Fruit fly (Drosophila melanogaster) whole organism, wandering third instar larva: ENCODE data around the gene CheB93b.

Experiments used
- CrebA ChIP-seq: fragments of 200-800 bp; sonication (Bioruptor generic); optimal IDR thresholded peaks from 2 replicates; lab custom pipeline; 2016; ENCODE audit warnings: missing biosample characterization, mild to moderate bottlenecking, missing genetic modification characterization, borderline replicate concordance
- Dfd ChIP-seq: fragments of >200 bp; optimal IDR thresholded peaks from 2 replicates; lab custom pipeline; 2017; ENCODE audit warnings: missing biosample characterization, missing genetic modification characterization
- Dif ChIP-seq: fragments of 200-275, 200-300 bp; sonication (Bioruptor generic); optimal IDR thresholded peaks from 2 replicates; lab custom pipeline; 2018; ENCODE audit warnings: missing biosample characterization, missing genetic modification characterization; ENCODE audit not compliant: partially characterized antibody
- GATAd ChIP-seq: sonication (Bioruptor generic); optimal IDR thresholded peaks from 2 replicates; lab custom pipeline; 2016; ENCODE audit warnings: missing biosample characterization, missing genetic modification characterization
- HLH106 ChIP-seq: fragments of 200-800 bp; optimal IDR thresholded peaks from 3 replicates; lab custom pipeline; 2019; ENCODE audit warnings: missing biosample characterization, mild to moderate bottlenecking, missing genetic modification characterization, moderate library complexity
- Hnf4 ChIP-seq: fragments of 200-800 bp; sonication (Bioruptor generic); optimal IDR thresholded peaks from 2 replicates; lab custom pipeline; 2016; ENCODE audit warnings: missing biosample characterization, mild to moderate bottlenecking, missing genetic modification characterization
- Hr78 ChIP-seq: fragments of >200 bp; optimal IDR thresholded peaks from 2 replicates; lab custom pipeline; 2017; ENCODE audit warnings: missing biosample characterization, missing genetic modification characterization
- Jra ChIP-seq: sonication (Bioruptor generic); optimal IDR thresholded peaks from 2 replicates; lab custom pipeline; 2016; ENCODE audit warnings: missing biosample characterization, missing genetic modification characterization
- Mio ChIP-seq: sonication (Bioruptor generic); optimal IDR thresholded peaks from 2 replicates; lab custom pipeline; 2016; ENCODE audit warnings: missing biosample characterization, missing genetic modification characterization
- Myc ChIP-seq: fragments of >200 bp; optimal IDR thresholded peaks from 2 replicates; lab custom pipeline; 2017
- OdsH ChIP-seq: fragments of 200-800 bp; sonication (Bioruptor generic); optimal IDR thresholded peaks from 2 replicates; lab custom pipeline; 2016; ENCODE audit warnings: missing biosample characterization, mild to moderate bottlenecking, missing genetic modification characterization
- Rel ChIP-seq, 2 experiments: fragments of 200-800 bp; sonication (Bioruptor generic) in 1 of 2; optimal IDR thresholded peaks; 2 replicates in 1 of 2; 3 replicates in 1 of 2; lab custom pipeline; 2016 to 2019; ENCODE audit warnings: mild to moderate bottlenecking in 2 of 2, missing biosample characterization in 2 of 2, missing genetic modification characterization in 2 of 2, moderate library complexity in 1 of 2
- Sp1 ChIP-seq: fragments of 200-800 bp; sonication (Bioruptor generic); optimal IDR thresholded peaks from 3 replicates; lab custom pipeline; 2019; ENCODE audit warnings: missing biosample characterization, mild to moderate bottlenecking, missing genetic modification characterization, moderate library complexity
- Vsx2 ChIP-seq: fragments of 200-300, 225-300 bp; sonication (Bioruptor generic); optimal IDR thresholded peaks from 2 replicates; lab custom pipeline; 2018; ENCODE audit warnings: missing biosample characterization, missing genetic modification characterization; ENCODE audit not compliant: partially characterized antibody
- br ChIP-seq: fragments of 200-800 bp; sonication (Bioruptor generic); optimal IDR thresholded peaks from 2 replicates; lab custom pipeline; 2016; ENCODE audit warnings: missing biosample characterization, missing genetic modification characterization
- brk ChIP-seq: fragments of 200-800 bp; sonication (Bioruptor generic); optimal IDR thresholded peaks from 2 replicates; lab custom pipeline; 2016; ENCODE audit warnings: missing biosample characterization, mild to moderate bottlenecking, missing genetic modification characterization
- dl ChIP-seq, 2 experiments: fragments of 175-275, 200-275 bp in 1 of 2; fragments of 200-275 bp in 1 of 2; sonication (Bioruptor generic); optimal IDR thresholded peaks; lab custom pipeline; 2018; ENCODE audit warnings: mild to moderate bottlenecking in 2 of 2, missing biosample characterization in 2 of 2, missing genetic modification characterization in 2 of 2, moderate library complexity in 2 of 2; ENCODE audit not compliant: partially characterized antibody in 2 of 2, insufficient read depth in 1 of 2
- dmrt93B ChIP-seq: fragments of 200-800 bp; sonication (Bioruptor generic); optimal IDR thresholded peaks from 2 replicates; lab custom pipeline; 2018; ENCODE audit warnings: missing biosample characterization, mild to moderate bottlenecking, missing genetic modification characterization
- dsf ChIP-seq: sonication (Bioruptor generic); optimal IDR thresholded peaks from 2 replicates; lab custom pipeline; 2016; ENCODE audit warnings: missing biosample characterization, missing genetic modification characterization, borderline replicate concordance
- foxo ChIP-seq, 2 experiments: fragments of 200-800 bp; sonication (Bioruptor generic); optimal IDR thresholded peaks; 2 replicates in 1 of 2; 3 replicates in 1 of 2; lab custom pipeline; 2016 to 2017; ENCODE audit warnings: missing biosample characterization in 2 of 2, missing genetic modification characterization in 2 of 2
- fru ChIP-seq: fragments of 200-800 bp; sonication (Bioruptor generic); optimal IDR thresholded peaks from 3 replicates; lab custom pipeline; 2016; ENCODE audit warnings: missing biosample characterization, mild to moderate bottlenecking, missing genetic modification characterization
- h ChIP-seq: fragments of 200-800 bp; sonication (Bioruptor generic); optimal IDR thresholded peaks from 3 replicates; lab custom pipeline; 2016; ENCODE audit warnings: missing biosample characterization, mild to moderate bottlenecking, missing genetic modification characterization
- jim ChIP-seq: fragments of 175-275, 200-325 bp; sonication (Bioruptor generic); optimal IDR thresholded peaks from 2 replicates; lab custom pipeline; 2016; ENCODE audit warnings: missing biosample characterization, mild to moderate bottlenecking, missing genetic modification characterization
- lola ChIP-seq: fragments of >200 bp; optimal IDR thresholded peaks from 2 replicates; lab custom pipeline; 2017; ENCODE audit warnings: missing biosample characterization, missing genetic modification characterization
- pan ChIP-seq: fragments of >200 bp; optimal IDR thresholded peaks from 2 replicates; lab custom pipeline; 2017
- psq ChIP-seq: fragments of 200-800 bp; sonication (Bioruptor generic); optimal IDR thresholded peaks from 3 replicates; lab custom pipeline; 2017; ENCODE audit warnings: missing biosample characterization, mild to moderate bottlenecking, missing genetic modification characterization, moderate library complexity
- rgr ChIP-seq: fragments of 200-800 bp; sonication (Bioruptor generic); optimal IDR thresholded peaks from 3 replicates; lab custom pipeline; 2016; ENCODE audit warnings: missing biosample characterization, mild to moderate bottlenecking, missing genetic modification characterization
- sv ChIP-seq: fragments of 200-800 bp; sonication (Bioruptor generic); optimal IDR thresholded peaks from 3 replicates; lab custom pipeline; 2016; ENCODE audit warnings: missing biosample characterization, missing genetic modification characterization
- tai ChIP-seq: sonication (Bioruptor generic); optimal IDR thresholded peaks from 2 replicates; lab custom pipeline; 2016; ENCODE audit warnings: missing biosample characterization, missing genetic modification characterization
- woc ChIP-seq: sonication (Bioruptor generic); optimal IDR thresholded peaks from 2 replicates; lab custom pipeline; 2016; ENCODE audit warnings: missing biosample characterization, mild to moderate bottlenecking, missing genetic modification characterization

CheB93b gene

DNA sequence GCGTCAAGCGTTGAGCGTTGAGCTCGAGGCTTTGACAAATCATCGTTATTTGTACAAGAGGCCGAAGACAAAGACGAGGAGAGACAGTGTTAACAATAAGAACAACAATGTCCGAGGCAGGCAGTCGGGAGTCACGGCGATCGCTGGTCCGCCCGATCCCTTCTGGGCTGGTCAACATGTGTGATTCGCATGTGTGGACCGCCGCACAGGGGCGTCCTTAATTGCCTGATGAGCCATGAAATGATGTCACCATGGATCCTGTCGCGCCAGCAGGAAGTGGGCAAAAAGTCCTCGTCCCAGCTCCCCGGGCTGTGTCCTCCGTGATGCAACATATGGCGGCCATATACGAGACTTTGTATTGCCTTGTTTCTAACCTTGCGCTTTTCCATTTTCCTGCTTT lies 29.0 kb upstream of the CheB93b start:
- TF ChIP-seq dl (GFP tag; optimal IDR thresholded peaks at IDR 0.05; lab: Kevin White, UChicago; ENCODE audit: insufficient read depth in 1 of 2, partially characterized antibody in 2 of 2) (no peak), brk (GFP tag; lab: Kevin White, UChicago) (no peak), CrebA (GFP tag; lab: Kevin White, UChicago) (no peak), lola (GFP tag; lab: Kevin White, UChicago) (no peak), psq (GFP tag; lab: Kevin White, UChicago) (no peak), dmrt93B (GFP tag; lab: Kevin White, UChicago) (no peak)

DNA sequence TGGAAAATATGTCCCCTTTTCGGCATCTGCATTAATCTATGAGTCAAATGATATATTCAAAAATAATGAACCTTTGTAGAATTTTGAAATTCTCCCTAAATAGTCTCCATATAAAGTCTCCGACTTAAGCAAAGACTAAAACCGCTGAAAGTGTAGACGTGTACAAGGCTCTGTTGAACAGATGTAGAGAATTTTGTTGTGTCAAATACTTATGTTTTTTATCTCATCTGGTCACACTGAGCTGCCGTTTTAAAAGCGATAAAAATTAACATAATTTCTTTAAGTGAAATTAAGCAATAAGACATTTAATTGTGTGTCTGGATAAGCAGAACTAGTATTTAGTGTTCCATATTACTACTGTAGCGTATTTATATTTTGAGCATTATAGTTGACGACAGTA lies 22.8 kb upstream of the CheB93b start:
- TF ChIP-seq GATAd (GFP tag; lab: Kevin White, UChicago): no peak
- TF ChIP-seq sv (GFP tag; lab: Kevin White, UChicago): no peak
- TF ChIP-seq Sp1 (GFP tag; lab: Kevin White, UChicago): no peak
- no peak for TF ChIP-seq woc
- TF ChIP-seq Hr78 (GFP tag; lab: Kevin White, UChicago): no peak
- TF ChIP-seq jim (GFP tag; lab: Kevin White, UChicago): no peak
- no peak for TF ChIP-seq Dfd
- TF ChIP-seq Myc (lab: Kevin White, UChicago): peak; percentile 44

DNA sequence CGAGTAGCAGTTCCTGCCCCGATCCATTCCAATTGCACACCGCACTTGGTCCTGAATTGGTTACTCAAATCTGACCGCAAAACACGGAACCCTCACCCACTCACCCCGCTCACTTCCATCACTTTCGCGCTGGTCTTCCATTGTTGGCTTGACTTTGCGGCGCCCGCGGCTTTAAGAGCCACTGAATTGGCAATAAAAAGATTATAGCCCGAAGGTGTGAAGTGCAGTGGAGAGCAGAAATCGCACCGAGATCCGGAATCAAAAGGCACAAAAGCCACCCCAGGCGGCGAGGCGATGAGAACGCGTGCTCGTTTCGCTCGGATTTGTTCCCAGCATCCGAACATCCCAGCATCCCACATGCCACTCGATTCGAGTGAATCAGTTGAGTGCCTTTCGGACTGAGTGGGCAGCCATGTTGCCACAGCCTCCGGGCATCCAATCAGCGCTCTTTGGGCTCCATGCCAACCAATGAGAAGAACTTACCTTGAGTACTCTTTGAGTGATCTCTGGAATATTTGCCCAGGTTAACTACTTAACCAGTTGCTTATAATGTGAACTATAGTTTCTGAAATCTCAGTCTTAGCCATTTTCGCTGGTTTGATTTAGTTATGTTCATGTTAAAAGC lies 21.5 kb upstream of the CheB93b start:
- TF ChIP-seq HLH106 (no peak), Hr78 (GFP tag; lab: Kevin White, UChicago) (no peak), h (no peak), lola (GFP tag; lab: Kevin White, UChicago) (no peak), foxo (GFP tag; optimal IDR thresholded peaks at IDR 0.05; lab: Kevin White, UChicago) (no peak), GATAd (GFP tag; lab: Kevin White, UChicago) (no peak), fru (GFP tag; lab: Kevin White, UChicago) (no peak), rgr (no peak), pan (lab: Kevin White, UChicago) (no peak), Mio (no peak), Dif (no peak)

DNA sequence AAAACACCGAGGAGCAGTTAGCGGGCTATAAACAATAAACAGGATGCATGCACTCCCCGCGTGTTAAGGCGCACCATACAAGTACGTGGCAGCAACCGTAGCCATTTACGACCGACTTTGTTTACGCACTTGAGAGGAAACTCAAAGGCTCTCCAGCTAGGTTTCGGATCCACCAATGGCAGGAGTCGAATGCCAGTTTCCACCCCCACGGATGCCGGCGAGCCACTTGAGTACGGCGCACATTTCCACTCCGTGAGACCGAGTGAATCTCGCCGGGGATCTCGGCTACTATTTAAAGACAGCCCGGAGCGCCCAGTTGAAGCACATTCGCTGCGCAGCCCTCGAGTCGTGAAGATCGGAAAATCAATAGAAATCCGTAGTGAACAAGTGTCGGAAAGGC lies 20.4 kb upstream of the CheB93b start, which contains the start of gene bap:
bap (plus strand) TSS at position 317 of the 400 bp plus-strand sequence.
- TF ChIP-seq OdsH (no peak), Rel (GFP tag; optimal IDR thresholded peaks at IDR 0.05; lab: Kevin White, UChicago) (no peak), Rel (tag; optimal IDR thresholded peaks at IDR 0.05; lab: Kevin White, UChicago) (no peak), psq (GFP tag; lab: Kevin White, UChicago) (no peak), fru (GFP tag; lab: Kevin White, UChicago) (no peak), brk (GFP tag; lab: Kevin White, UChicago) (no peak), Vsx2 (no peak), dl (GFP tag; optimal IDR thresholded peaks at IDR 0.05; lab: Kevin White, UChicago; ENCODE audit: insufficient read depth in 1 of 2, partially characterized antibody in 2 of 2) (no peak), Sp1 (GFP tag; lab: Kevin White, UChicago) (no peak), tai (GFP tag; lab: Kevin White, UChicago) (no peak), sv (GFP tag; lab: Kevin White, UChicago) (no peak), Hnf4 (GFP tag; lab: Kevin White, UChicago) (no peak), br (GFP tag; lab: Kevin White, UChicago) (no peak), h (no peak)

DNA sequence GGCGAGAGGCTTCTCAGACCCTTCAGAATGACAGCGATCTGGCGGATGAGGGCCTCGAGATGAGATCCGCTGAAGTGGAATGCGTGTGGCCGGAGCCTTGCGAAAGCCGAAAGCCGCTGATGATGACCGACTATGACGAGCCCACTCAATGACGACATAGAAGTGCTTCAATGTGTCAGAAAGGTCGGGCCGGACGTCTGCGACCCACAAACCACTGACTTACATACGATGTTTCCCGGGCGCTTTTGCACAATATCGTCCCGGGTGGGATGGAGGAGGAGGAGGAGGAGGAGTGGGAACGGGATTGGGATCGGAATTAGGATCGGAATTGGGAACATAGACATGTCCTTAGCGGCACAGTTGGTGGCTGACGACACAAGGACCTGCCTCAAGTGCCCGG lies 18.0 kb upstream of the CheB93b start:
- no peak for TF ChIP-seq dl (GFP tag; optimal IDR thresholded peaks at IDR 0.05; lab: Kevin White, UChicago; ENCODE audit: insufficient read depth in 1 of 2, partially characterized antibody in 2 of 2)
- no peak for TF ChIP-seq foxo (GFP tag; optimal IDR thresholded peaks at IDR 0.05; lab: Kevin White, UChicago)
- TF ChIP-seq dsf (GFP tag; lab: Kevin White, UChicago): no peak
- TF ChIP-seq Sp1 (GFP tag; lab: Kevin White, UChicago): no peak
- TF ChIP-seq Jra: no peak
